ENCODE assay signal across 6 fruit fly cellular contexts in the genomic region with DNA sequence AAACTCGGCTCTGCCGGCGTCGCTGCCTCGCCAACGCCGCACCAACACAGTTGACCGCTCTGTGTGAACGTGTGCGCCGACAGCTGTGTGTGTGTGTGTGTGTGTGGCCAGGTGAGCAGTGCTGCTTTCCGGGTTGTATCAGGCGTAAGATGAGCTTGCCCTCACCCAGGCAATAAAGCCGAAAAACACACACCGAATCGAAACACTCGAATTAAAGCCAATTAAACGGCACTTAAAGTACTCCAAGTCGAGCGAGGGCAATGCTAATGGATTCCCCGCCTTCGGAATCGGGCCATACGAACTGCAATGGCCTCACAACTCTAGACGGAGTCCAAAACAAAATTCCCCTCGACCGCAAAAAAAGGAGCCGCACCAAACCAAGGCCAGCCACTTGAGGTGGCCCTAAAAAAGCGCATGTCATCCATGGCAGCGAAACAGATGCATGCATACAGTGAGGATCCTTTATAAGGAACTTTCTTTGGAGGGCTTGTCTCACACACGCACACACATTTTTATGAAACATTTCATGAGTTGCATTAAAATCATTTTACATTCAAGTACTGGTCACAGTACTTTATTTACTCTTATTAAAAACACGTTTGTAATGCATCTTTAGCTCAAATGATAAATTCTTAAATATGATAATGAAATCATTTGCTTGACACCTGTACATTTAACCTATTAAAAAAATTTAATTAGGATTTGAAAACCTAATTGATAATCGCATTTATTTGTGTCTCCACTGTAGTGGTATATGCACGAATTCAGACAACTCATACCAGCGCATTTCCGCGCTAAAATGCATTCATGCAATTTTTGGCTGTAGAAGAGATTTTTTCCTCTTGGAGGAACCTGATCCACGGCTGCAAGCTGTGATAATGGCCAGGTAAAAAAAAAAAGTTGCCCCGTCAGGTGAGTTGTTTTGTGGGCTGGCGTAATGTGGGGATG.
A peak's percentile ranks its signal among the peaks of the same experiment; 100 is the strongest.
TF ChIP-seq lines count a peak whose summit lies in the region.

No protein-coding gene starts in this region.

- no peak for TF ChIP-seq CTCF in whole organism, embryonic (GFP tag; optimal IDR thresholded peaks at IDR 0.05; lab: Kevin White, UChicago)

TF ChIP-seq in whole organism, 6 proteins besides CTCF, POLR2A, EP300 and RAD21:
- TF ChIP-seq pan (optimal IDR thresholded peaks at IDR 0.05; lab: Kevin White, UChicago) = no peak
- TF ChIP-seq psq (optimal IDR thresholded peaks at IDR 0.05; lab: Kevin White, UChicago) = no peak
- peak; percentile 56 for TF ChIP-seq Dll (optimal IDR thresholded peaks at IDR 0.05; lab: Kevin White, UChicago)

TF ChIP-seq in whole organism, adult, 20 proteins besides CTCF, POLR2A, EP300 and RAD21:
- TF ChIP-seq tj (GFP tag; optimal IDR thresholded peaks at IDR 0.05; lab: Kevin White, UChicago) = peak; percentile 68
- TF ChIP-seq bab1 (GFP tag; optimal IDR thresholded peaks at IDR 0.05; lab: Kevin White, UChicago) = no peak

TF ChIP-seq in whole organism, embryonic, 481 proteins besides CTCF, POLR2A, EP300 and RAD21 (continues in another document):
- TF ChIP-seq nom (GFP tag; optimal IDR thresholded peaks at IDR 0.05; lab: Kevin White, UChicago) = peak; percentile 86
- TF ChIP-seq Atf6 (GFP tag; IDR thresholded peaks at IDR 0.05; lab: Robert Waterston, UW) = no peak
- no peak for TF ChIP-seq CG1647 (GFP tag; optimal IDR thresholded peaks at IDR 0.05; lab: Kevin White, UChicago)
- TF ChIP-seq lbe (GFP tag; optimal IDR thresholded peaks at IDR 0.05; lab: Kevin White, UChicago) = peak; percentile 87
- no peak for TF ChIP-seq CG6683 (GFP tag; optimal IDR thresholded peaks at IDR 0.05; lab: Kevin White, UChicago)
- no peak for TF ChIP-seq CG3726 (GFP tag; IDR thresholded peaks at IDR 0.05; lab: Robert Waterston, UW)
- no peak for TF ChIP-seq nerfin-1 (tag; optimal IDR thresholded peaks at IDR 0.05; lab: Kevin White, UChicago)
- peak; percentile 56; the same call in 1 of the 2 replicates for TF ChIP-seq Drgx (GFP tag; IDR thresholded peaks at IDR 0.05; lab: Robert Waterston, UW)
- no peak for TF ChIP-seq run (tag; optimal IDR thresholded peaks at IDR 0.05; lab: Kevin White, UChicago)
- no peak for TF ChIP-seq pan (optimal IDR thresholded peaks at IDR 0.05; lab: Kevin White, UChicago)
- no peak for TF ChIP-seq pan (GFP tag; optimal IDR thresholded peaks at IDR 0.05 in 1 of 2, IDR thresholded peaks at IDR 0.05 in 1 of 2)
- TF ChIP-seq CG3847 (GFP tag; IDR thresholded peaks at IDR 0.05; lab: Robert Waterston, UW) = 0 out of 2 replicates have a peak, but pooled peaks have one; percentile 19
- TF ChIP-seq unpg (GFP tag; optimal IDR thresholded peaks at IDR 0.05; lab: Kevin White, UChicago) = no peak
- peak; percentile 29; the same call in 1 of the 2 replicates for TF ChIP-seq Adf1 (GFP tag; IDR thresholded peaks at IDR 0.05; lab: Robert Waterston, UW)
- TF ChIP-seq Poxn (GFP tag; IDR thresholded peaks at IDR 0.05; lab: Robert Waterston, UW) = no peak
- no peak for TF ChIP-seq gem (tag; optimal IDR thresholded peaks at IDR 0.05; lab: Kevin White, UChicago)
- no peak for TF ChIP-seq Oli (tag; optimal IDR thresholded peaks at IDR 0.05; lab: Kevin White, UChicago)
- TF ChIP-seq CG17568 (GFP tag; optimal IDR thresholded peaks at IDR 0.05; lab: Kevin White, UChicago) = no peak

TF ChIP-seq in whole organism, prepupa, 60 proteins besides CTCF, POLR2A, EP300 and RAD21 (continues in another document):
- TF ChIP-seq CG11902 (GFP tag; optimal IDR thresholded peaks at IDR 0.05; lab: Kevin White, UChicago) = peak; percentile 94
- TF ChIP-seq CG34406 (GFP tag; optimal IDR thresholded peaks at IDR 0.05; lab: Kevin White, UChicago) = peak; percentile 95
- peak; percentile 88 for TF ChIP-seq vri (GFP tag; optimal IDR thresholded peaks at IDR 0.05; lab: Kevin White, UChicago)
- TF ChIP-seq Eip93F (GFP tag; optimal IDR thresholded peaks at IDR 0.05; lab: Kevin White, UChicago) = peak; percentile 73
- peak; percentile 94 for TF ChIP-seq Sox15 (GFP tag; optimal IDR thresholded peaks at IDR 0.05; lab: Kevin White, UChicago)
- peak; percentile 67 for TF ChIP-seq Blimp-1 (GFP tag; optimal IDR thresholded peaks at IDR 0.05; lab: Kevin White, UChicago)
- peak; percentile 94 for TF ChIP-seq CG31627 (GFP tag; optimal IDR thresholded peaks at IDR 0.05; lab: Kevin White, UChicago)
- TF ChIP-seq CG3919 (GFP tag; optimal IDR thresholded peaks at IDR 0.05; lab: Kevin White, UChicago) = peak; percentile 96
- peak; percentile 93 for TF ChIP-seq CG8119 (GFP tag; IDR thresholded peaks at IDR 0.05; lab: Robert Waterston, UW)
- peak; percentile 94 for TF ChIP-seq CG6792 (GFP tag; optimal IDR thresholded peaks at IDR 0.05; lab: Kevin White, UChicago)
- peak; percentile 96 for TF ChIP-seq Sox14 (GFP tag; optimal IDR thresholded peaks at IDR 0.05; lab: Kevin White, UChicago)
- TF ChIP-seq spab (GFP tag; optimal IDR thresholded peaks at IDR 0.05; lab: Kevin White, UChicago) = peak; percentile 97
- peak; percentile 98 for TF ChIP-seq CG6808 (GFP tag; optimal IDR thresholded peaks at IDR 0.05; lab: Kevin White, UChicago)
- peak; percentile 91 for TF ChIP-seq Hr4 (GFP tag; optimal IDR thresholded peaks at IDR 0.05; lab: Kevin White, UChicago)
- peak; percentile 98 for TF ChIP-seq CG3032 (tag; optimal IDR thresholded peaks at IDR 0.05; lab: Kevin White, UChicago)
- peak; percentile 93 to 98 for TF ChIP-seq ss (GFP tag; optimal IDR thresholded peaks at IDR 0.05; lab: Kevin White, UChicago)
- peak; percentile 89 for TF ChIP-seq CG7368 (GFP tag; optimal IDR thresholded peaks at IDR 0.05; lab: Kevin White, UChicago)
- peak; percentile 96 for TF ChIP-seq dsx (GFP tag; optimal IDR thresholded peaks at IDR 0.05; lab: Kevin White, UChicago; ENCODE audit: poor library complexity, severe bottlenecking)

TF ChIP-seq in whole organism, pupa, 21 proteins besides CTCF, POLR2A, EP300 and RAD21 (continues in another document):
- TF ChIP-seq EcR (GFP tag; optimal IDR thresholded peaks at IDR 0.05; lab: Kevin White, UChicago) (peak; percentile 62), fd96Ca (GFP tag; IDR thresholded peaks at IDR 0.05; lab: Robert Waterston, UW) (peak; percentile 50; the same call in 2 of the 3 replicates), rn (GFP tag; IDR thresholded peaks at IDR 0.05; lab: Robert Waterston, UW) (peak; percentile 47; the same call in 1 of the 2 replicates), CG4496 (GFP tag; IDR thresholded peaks at IDR 0.05; lab: Robert Waterston, UW) (peak; percentile 72; the same call in 2 of the 3 replicates), CG32121 (GFP tag; IDR thresholded peaks at IDR 0.05; lab: Robert Waterston, UW) (peak; percentile 72), CG14655 (GFP tag; optimal IDR thresholded peaks at IDR 0.05; lab: Kevin White, UChicago) (peak; percentile 93), CG9948 (tag; optimal IDR thresholded peaks at IDR 0.05; lab: Kevin White, UChicago) (peak; percentile 96), CG8159 (tag; optimal IDR thresholded peaks at IDR 0.05; lab: Kevin White, UChicago) (peak; percentile 99), CG34367 (tag; optimal IDR thresholded peaks at IDR 0.05; lab: Kevin White, UChicago) (peak; percentile 95), CG17806 (tag; optimal IDR thresholded peaks at IDR 0.05; lab: Kevin White, UChicago) (peak; percentile 95), Snoo (tag; optimal IDR thresholded peaks at IDR 0.05; lab: Kevin White, UChicago) (peak; percentile 91), Pif1B (GFP tag; optimal IDR thresholded peaks at IDR 0.05; lab: Kevin White, UChicago) (peak; percentile 93), CG15710 (tag; optimal IDR thresholded peaks at IDR 0.05; lab: Kevin White, UChicago) (peak; percentile 98), Pif1A (GFP tag; optimal IDR thresholded peaks at IDR 0.05; lab: Kevin White, UChicago) (peak; percentile 94), CG12605 (GFP tag; IDR thresholded peaks at IDR 0.05; lab: Robert Waterston, UW) (peak; percentile 47), CG8301 (tag; optimal IDR thresholded peaks at IDR 0.05; lab: Kevin White, UChicago) (peak; percentile 89), Ets98B (GFP tag; IDR thresholded peaks at IDR 0.05; lab: Robert Waterston, UW) (peak; percentile 15), CG13204 (GFP tag; optimal IDR thresholded peaks at IDR 0.05; lab: Kevin White, UChicago) (peak; percentile 88), CG10348 (GFP tag; IDR thresholded peaks at IDR 0.05; lab: Robert Waterston, UW) (peak; percentile 17; the same call in 1 of the 2 replicates), D1 (tag; optimal IDR thresholded peaks at IDR 0.05; lab: Kevin White, UChicago) (peak; percentile 93)

TF ChIP-seq in whole organism, wandering third instar larva, 38 proteins besides CTCF, POLR2A, EP300 and RAD21 (continues in another document):
- TF ChIP-seq Hnf4 (GFP tag; optimal IDR thresholded peaks at IDR 0.05; lab: Kevin White, UChicago) (peak; percentile 85), foxo (GFP tag; optimal IDR thresholded peaks at IDR 0.05; lab: Kevin White, UChicago) (peak; percentile 75 to 94), Sp1 (GFP tag; optimal IDR thresholded peaks at IDR 0.05; lab: Kevin White, UChicago) (peak; percentile 96), Myc (optimal IDR thresholded peaks at IDR 0.05; lab: Kevin White, UChicago) (no peak), Hr78 (GFP tag; optimal IDR thresholded peaks at IDR 0.05; lab: Kevin White, UChicago) (no peak), pan (optimal IDR thresholded peaks at IDR 0.05; lab: Kevin White, UChicago) (no peak), brk (GFP tag; optimal IDR thresholded peaks at IDR 0.05; lab: Kevin White, UChicago) (peak; percentile 77), h (GFP tag; optimal IDR thresholded peaks at IDR 0.05; lab: Kevin White, UChicago) (peak; percentile 92), dsf (GFP tag; optimal IDR thresholded peaks at IDR 0.05; lab: Kevin White, UChicago; ENCODE audit: borderline replicate concordance) (peak; percentile 50), usp (GFP tag; optimal IDR thresholded peaks at IDR 0.05; lab: Kevin White, UChicago) (no peak), N (GFP tag; optimal IDR thresholded peaks at IDR 0.05; lab: Kevin White, UChicago) (no peak), psq (GFP tag; optimal IDR thresholded peaks at IDR 0.05; lab: Kevin White, UChicago) (peak; percentile 86), dmrt93B (GFP tag; optimal IDR thresholded peaks at IDR 0.05; lab: Kevin White, UChicago) (peak; percentile 86), sv (GFP tag; optimal IDR thresholded peaks at IDR 0.05; lab: Kevin White, UChicago) (no peak), Mio (GFP tag; optimal IDR thresholded peaks at IDR 0.05; lab: Kevin White, UChicago) (peak; percentile 17), Abd-B (GFP tag; optimal IDR thresholded peaks at IDR 0.05; lab: Kevin White, UChicago) (no peak), Jra (GFP tag; optimal IDR thresholded peaks at IDR 0.05; lab: Kevin White, UChicago) (peak; percentile 84), fru (GFP tag; optimal IDR thresholded peaks at IDR 0.05; lab: Kevin White, UChicago) (peak; percentile 94), Vsx2 (GFP tag; optimal IDR thresholded peaks at IDR 0.05; lab: Kevin White, UChicago; ENCODE audit: partially characterized antibody) (peak; percentile 66), ey (GFP tag; optimal IDR thresholded peaks at IDR 0.05; lab: Kevin White, UChicago) (peak; percentile 95), CG9705 (GFP tag; optimal IDR thresholded peaks at IDR 0.05; lab: Kevin White, UChicago) (peak; percentile 90), lola (GFP tag; optimal IDR thresholded peaks at IDR 0.05; lab: Kevin White, UChicago) (no peak)
